Fruit fly (Drosophila melanogaster): Measurements from ENCODE around the gene CG6356.

DNA sequence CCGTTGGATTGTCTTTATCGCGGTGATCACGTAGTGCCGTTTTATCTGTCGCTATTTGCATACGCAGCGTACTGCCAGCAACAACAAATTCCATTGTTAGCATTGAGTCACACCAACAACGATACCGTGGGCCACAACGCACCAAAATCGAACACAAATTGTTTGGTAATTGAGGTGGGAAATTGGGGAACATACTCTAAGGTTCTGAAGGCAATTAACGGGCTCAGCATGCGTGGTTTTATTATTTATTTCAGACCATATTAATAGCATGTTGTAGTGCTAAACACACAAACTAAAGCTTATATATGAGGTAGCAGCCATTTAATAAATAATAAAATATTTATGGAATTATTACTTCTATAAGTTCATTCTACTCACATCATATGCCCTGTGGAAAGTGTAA is 14.8 kb downstream of the CG6356 start:
- no peak for TF ChIP-seq dac (GFP tag; optimal IDR thresholded peaks at IDR 0.05)
- peak; percentile 24 for TF ChIP-seq Ets96B (tag; optimal IDR thresholded peaks at IDR 0.05)
- TF ChIP-seq CG6792 (GFP tag; optimal IDR thresholded peaks at IDR 0.05): no peak
- peak; percentile 11 for TF ChIP-seq CG8632 (GFP tag; optimal IDR thresholded peaks at IDR 0.05)
- peak; percentile 2 for TF ChIP-seq fd59A (GFP tag; optimal IDR thresholded peaks at IDR 0.05)
- peak; percentile 39 for TF ChIP-seq OdsH (GFP tag; optimal IDR thresholded peaks at IDR 0.05)
- peak; percentile 39 for TF ChIP-seq CG3919 (GFP tag; optimal IDR thresholded peaks at IDR 0.05)
- peak in 1 of 2 experiments; percentile 31 for TF ChIP-seq ss (GFP tag; optimal IDR thresholded peaks at IDR 0.05)
- peak; percentile 75 for TF ChIP-seq Sox102F (GFP tag; optimal IDR thresholded peaks at IDR 0.05)
- TF ChIP-seq Smox (GFP tag; optimal IDR thresholded peaks at IDR 0.05): peak; percentile 53
- TF ChIP-seq CG11762 (GFP tag; optimal IDR thresholded peaks at IDR 0.05; ENCODE audit: insufficient read depth): peak; percentile 7
- no peak for TF ChIP-seq CG9139 (GFP tag; optimal IDR thresholded peaks at IDR 0.05)
- TF ChIP-seq spab (GFP tag; optimal IDR thresholded peaks at IDR 0.05): no peak
- peak; percentile 51 for TF ChIP-seq acj6 (GFP tag; optimal IDR thresholded peaks at IDR 0.05)
